Fruit fly (Drosophila melanogaster) S2 (cell line): ENCODE measurements around the gene Cap-D3.

ENCODE experiments used
- CG8478 ChIP-seq: fragments of >200 bp; optimal IDR thresholded peaks from 2 replicates; lab custom pipeline; 2018
- CTCF ChIP-seq, 2 experiments: fragments of >200 bp; optimal IDR thresholded peaks; 2 replicates each; lab custom pipeline; 2018

- no peak for TF ChIP-seq CG8478
- no peak for TF ChIP-seq CTCF (optimal IDR thresholded peaks at IDR 0.05; lab: Kevin White, UChicago)
These were observed at the start of gene Cap-D3 for dm6 chr2L:5525723-5526122.
